Fruit fly (Drosophila melanogaster): ENCODE measurements around the gene CG3609.
A peak's percentile ranks its signal among the peaks of the same experiment; 100 is the strongest.

- TF ChIP-seq EcR (GFP tag; optimal IDR thresholded peaks at IDR 0.05) (no peak), psq (optimal IDR thresholded peaks at IDR 0.05) (no peak), Dll (optimal IDR thresholded peaks at IDR 0.05) (no peak), usp (GFP tag; optimal IDR thresholded peaks at IDR 0.05) (no peak), CG8478 (optimal IDR thresholded peaks at IDR 0.05) (peak; percentile 87)
Observed at dm6 chr2L:2364200-2364754, 10.2 kb downstream of the CG3609 start.
